Fruit fly (Drosophila melanogaster) whole organism, prepupa: ENCODE data around the gene CG31141.

Source experiments
- Blimp-1 ChIP-seq: fragments of 200-800 bp; sonication (Bioruptor generic); optimal IDR thresholded peaks from 3 replicates; lab custom pipeline; 2017; ENCODE audit warnings: missing biosample characterization, missing genetic modification characterization, mild to moderate bottlenecking, moderate library complexity, missing genetic modification reagents
- CG10631 ChIP-seq: fragments of 200-800 bp; sonication (Bioruptor generic); optimal IDR thresholded peaks from 2 replicates; lab custom pipeline; 2016; ENCODE audit warnings: missing biosample characterization, missing genetic modification characterization
- CG10669 ChIP-seq: fragments of 200-800 bp; sonication (Bioruptor generic); optimal IDR thresholded peaks from 3 replicates; lab custom pipeline; 2018; ENCODE audit warnings: missing biosample characterization, mild to moderate bottlenecking, missing genetic modification characterization, moderate library complexity
- CG11294 ChIP-seq: fragments of 200-800 bp; sonication (Bioruptor generic); IDR thresholded peaks from 2 replicates; pipeline ENCODE4 v1.3.6; 2022; ENCODE audit warnings: missing biosample characterization, missing genetic modification characterization
- CG11762 ChIP-seq: fragments of 200-800 bp; sonication (Bioruptor generic); optimal IDR thresholded peaks from 3 replicates; lab custom pipeline; 2016; ENCODE audit warnings: missing biosample characterization, missing genetic modification characterization; ENCODE audit not compliant: insufficient read depth
- CG11902 ChIP-seq: fragments of 200-800 bp; sonication (Bioruptor generic); optimal IDR thresholded peaks from 3 replicates; lab custom pipeline; 2016; ENCODE audit warnings: missing biosample characterization, missing genetic modification characterization
- CG1621 ChIP-seq: fragments of 200-800 bp; sonication (Bioruptor generic); optimal IDR thresholded peaks from 3 replicates; lab custom pipeline; 2018; ENCODE audit warnings: missing biosample characterization, mild to moderate bottlenecking, missing genetic modification characterization
- CG16779 ChIP-seq: fragments of 200-800 bp; sonication (Bioruptor generic); optimal IDR thresholded peaks from 3 replicates; lab custom pipeline; 2017; ENCODE audit warnings: missing biosample characterization, mild to moderate bottlenecking, missing genetic modification characterization
- CG3032 ChIP-seq: fragments of 200-800 bp; optimal IDR thresholded peaks from 2 replicates; lab custom pipeline; 2019; ENCODE audit warnings: missing biosample characterization, mild to moderate bottlenecking, missing genetic modification characterization, moderate library complexity
- CG31627 ChIP-seq: fragments of 200-800 bp; sonication (Bioruptor generic); optimal IDR thresholded peaks from 3 replicates; lab custom pipeline; 2016; ENCODE audit warnings: missing biosample characterization, missing genetic modification characterization
- CG32006 ChIP-seq: fragments of 200-800 bp; sonication (Bioruptor generic); optimal IDR thresholded peaks from 3 replicates; lab custom pipeline; 2017; ENCODE audit warnings: missing biosample characterization, mild to moderate bottlenecking, missing genetic modification characterization
- CG34406 ChIP-seq: fragments of 200-800 bp; sonication (Bioruptor generic); optimal IDR thresholded peaks from 3 replicates; lab custom pipeline; 2016; ENCODE audit warnings: missing biosample characterization, missing genetic modification characterization
- CG3919 ChIP-seq: fragments of 200-800 bp; sonication (Bioruptor generic); optimal IDR thresholded peaks from 3 replicates; lab custom pipeline; 2016; ENCODE audit warnings: missing biosample characterization, missing genetic modification characterization
- CG6163 ChIP-seq: fragments of 200-800 bp; sonication (Bioruptor generic); IDR thresholded peaks from 3 replicates; pipeline ENCODE4 v1.3.6; 2022; ENCODE audit warnings: missing biosample characterization, missing genetic modification characterization
- CG6276 ChIP-seq: fragments of 200-800 bp; sonication (Bioruptor generic); optimal IDR thresholded peaks from 2 replicates; lab custom pipeline; 2017; ENCODE audit warnings: missing biosample characterization, mild to moderate bottlenecking, missing genetic modification characterization
- CG6792 ChIP-seq: fragments of 200-800 bp; sonication (Bioruptor generic); optimal IDR thresholded peaks from 3 replicates; lab custom pipeline; 2016; ENCODE audit warnings: missing biosample characterization, missing genetic modification characterization
- CG7368 ChIP-seq: fragments of 200-800 bp; sonication (Bioruptor generic); optimal IDR thresholded peaks from 3 replicates; lab custom pipeline; 2016; ENCODE audit warnings: missing biosample characterization, missing genetic modification characterization
- CG8119 ChIP-seq: fragments of 200-800 bp; sonication (Bioruptor generic); IDR thresholded peaks from 3 replicates; pipeline ENCODE4 v1.3.6; 2022; ENCODE audit warnings: missing biosample characterization, missing genetic modification characterization
- CG9139 ChIP-seq: fragments of 200-800 bp; sonication (Bioruptor generic); optimal IDR thresholded peaks from 3 replicates; lab custom pipeline; 2017; ENCODE audit warnings: missing biosample characterization, mild to moderate bottlenecking, missing genetic modification characterization
- Eip75B ChIP-seq: fragments of 200-800 bp; sonication (Bioruptor generic); optimal IDR thresholded peaks from 3 replicates; lab custom pipeline; 2016; ENCODE audit warnings: missing biosample characterization, missing genetic modification characterization
- Eip78C ChIP-seq: fragments of 200-800 bp; sonication (Bioruptor generic); peaks from one replicate; lab custom pipeline; 2016; ENCODE audit warnings: missing biosample characterization, missing genetic modification characterization
- Eip93F ChIP-seq: fragments of 200-800 bp; sonication (Bioruptor generic); optimal IDR thresholded peaks from 2 replicates; lab custom pipeline; 2016; ENCODE audit warnings: missing biosample characterization, mild to moderate bottlenecking, missing genetic modification characterization
- Ets96B ChIP-seq: fragments of 200-800 bp; optimal IDR thresholded peaks from 2 replicates; lab custom pipeline; 2019; ENCODE audit warnings: missing biosample characterization, mild to moderate bottlenecking, missing genetic modification characterization, moderate library complexity
- Gug ChIP-seq: fragments of 200-800 bp; sonication (Bioruptor generic); IDR thresholded peaks from 2 replicates; pipeline ENCODE4 v1.3.6; 2022; ENCODE audit warnings: missing biosample characterization, missing genetic modification characterization
- Hr38 ChIP-seq: sonication (Bioruptor generic); optimal IDR thresholded peaks from 2 replicates; lab custom pipeline; 2016; ENCODE audit warnings: missing biosample characterization, missing genetic modification characterization
- Hr39 ChIP-seq: fragments of 200-800 bp; sonication (Bioruptor generic); optimal IDR thresholded peaks from 2 replicates; lab custom pipeline; 2016; ENCODE audit warnings: missing biosample characterization, missing genetic modification characterization
- Lpt ChIP-seq: fragments of 200-800 bp; sonication (Bioruptor generic); optimal IDR thresholded peaks from 3 replicates; lab custom pipeline; 2016; ENCODE audit warnings: missing biosample characterization, missing genetic modification characterization
- Met ChIP-seq: fragments of 200-800 bp; sonication (Bioruptor generic); optimal IDR thresholded peaks from 3 replicates; lab custom pipeline; 2016; ENCODE audit warnings: missing biosample characterization, missing genetic modification characterization
- OdsH ChIP-seq: fragments of 200-800 bp; sonication (Bioruptor generic); optimal IDR thresholded peaks from 3 replicates; lab custom pipeline; 2016; ENCODE audit warnings: missing biosample characterization, missing genetic modification characterization
- Smox ChIP-seq: fragments of 200-800 bp; sonication (Bioruptor generic); optimal IDR thresholded peaks from 3 replicates; lab custom pipeline; 2016; ENCODE audit warnings: missing biosample characterization, missing genetic modification characterization
- Sox102F ChIP-seq: fragments of 200-800 bp; sonication (Bioruptor generic); optimal IDR thresholded peaks from 2 replicates; lab custom pipeline; 2016; ENCODE audit warnings: missing biosample characterization, mild to moderate bottlenecking, missing genetic modification characterization
- Sox14 ChIP-seq: fragments of 200-800 bp; sonication (Bioruptor generic); optimal IDR thresholded peaks from 3 replicates; lab custom pipeline; 2016; ENCODE audit warnings: missing biosample characterization, missing genetic modification characterization
- Sox15 ChIP-seq: fragments of 200-800 bp; sonication (Bioruptor generic); optimal IDR thresholded peaks from 3 replicates; lab custom pipeline; 2016; ENCODE audit warnings: missing biosample characterization, missing genetic modification characterization
- achi ChIP-seq: fragments of 200-800 bp; sonication (Bioruptor generic); optimal IDR thresholded peaks from 3 replicates; lab custom pipeline; 2016; ENCODE audit warnings: missing biosample characterization, missing genetic modification characterization
- acj6 ChIP-seq: fragments of 200-800 bp; sonication (Bioruptor generic); optimal IDR thresholded peaks from 3 replicates; lab custom pipeline; 2016; ENCODE audit warnings: missing biosample characterization, missing genetic modification characterization
- cyc ChIP-seq: fragments of 200-800 bp; sonication (Bioruptor generic); optimal IDR thresholded peaks from 3 replicates; lab custom pipeline; 2016; ENCODE audit warnings: missing biosample characterization, missing genetic modification characterization
- dac ChIP-seq: fragments of 200-800 bp; sonication (Bioruptor generic); optimal IDR thresholded peaks from 2 replicates; lab custom pipeline; 2017; ENCODE audit warnings: missing biosample characterization, mild to moderate bottlenecking, missing genetic modification characterization
- dsx ChIP-seq: fragments of 200-800 bp; optimal IDR thresholded peaks from 3 replicates; lab custom pipeline; 2019; ENCODE audit warnings: missing biosample characterization, mild to moderate bottlenecking, missing genetic modification characterization, moderate library complexity; ENCODE audit not compliant: poor library complexity, severe bottlenecking
- eg ChIP-seq: fragments of 200-800 bp; sonication (Bioruptor generic); IDR thresholded peaks from 3 replicates; pipeline ENCODE4 v1.3.6; 2022; ENCODE audit warnings: missing biosample characterization, missing genetic modification characterization
- esn ChIP-seq: fragments of 200-800 bp; sonication (Bioruptor generic); optimal IDR thresholded peaks from 2 replicates; lab custom pipeline; 2016; ENCODE audit warnings: missing biosample characterization, mild to moderate bottlenecking, missing genetic modification characterization, moderate library complexity
- fd59A ChIP-seq: fragments of 200-800 bp; sonication (Bioruptor generic); optimal IDR thresholded peaks from 2 replicates; lab custom pipeline; 2017; ENCODE audit warnings: missing biosample characterization, mild to moderate bottlenecking, missing genetic modification characterization, missing genetic modification reagents
- fd85E ChIP-seq: fragments of 200-800 bp; sonication (Bioruptor generic); optimal IDR thresholded peaks from 3 replicates; lab custom pipeline; 2016; ENCODE audit warnings: missing biosample characterization, missing genetic modification characterization
- fkh ChIP-seq: fragments of 200-800 bp; sonication (Bioruptor generic); optimal IDR thresholded peaks from 3 replicates; lab custom pipeline; 2017; ENCODE audit warnings: missing biosample characterization, mild to moderate bottlenecking, missing genetic modification characterization, moderate library complexity
- net ChIP-seq: fragments of 200-800 bp; sonication (Bioruptor generic); optimal IDR thresholded peaks from 3 replicates; lab custom pipeline; 2016; ENCODE audit warnings: missing biosample characterization, missing genetic modification characterization
- pdm3 ChIP-seq: fragments of 200-800 bp; sonication (Bioruptor generic); optimal IDR thresholded peaks from 3 replicates; lab custom pipeline; 2016; ENCODE audit warnings: missing biosample characterization, missing genetic modification characterization
- spab ChIP-seq: fragments of 200-800 bp; sonication (Bioruptor generic); optimal IDR thresholded peaks from 2 replicates; lab custom pipeline; 2017; ENCODE audit warnings: missing biosample characterization, mild to moderate bottlenecking, missing genetic modification characterization, missing genetic modification reagents
- ss ChIP-seq, 2 experiments: fragments of 200-800 bp; sonication (Bioruptor generic); optimal IDR thresholded peaks; 2 replicates in 1 of 2; 3 replicates in 1 of 2; lab custom pipeline; 2017 to 2018; ENCODE audit warnings: mild to moderate bottlenecking in 2 of 2, missing biosample characterization in 2 of 2, missing genetic modification characterization in 2 of 2, moderate library complexity in 1 of 2
- svp ChIP-seq: fragments of 200-800 bp; sonication (Bioruptor generic); peaks from one replicate; lab custom pipeline; 2016; ENCODE audit warnings: missing biosample characterization, missing genetic modification characterization
- topi ChIP-seq: fragments of 200-800 bp; sonication (Bioruptor generic); optimal IDR thresholded peaks from 3 replicates; lab custom pipeline; 2016; ENCODE audit warnings: missing biosample characterization, missing genetic modification characterization
- vri ChIP-seq: fragments of 200-800 bp; sonication (Bioruptor generic); optimal IDR thresholded peaks from 3 replicates; lab custom pipeline; 2016; ENCODE audit warnings: missing biosample characterization, mild to moderate bottlenecking, missing genetic modification characterization

The CG31141 gene

DNA sequence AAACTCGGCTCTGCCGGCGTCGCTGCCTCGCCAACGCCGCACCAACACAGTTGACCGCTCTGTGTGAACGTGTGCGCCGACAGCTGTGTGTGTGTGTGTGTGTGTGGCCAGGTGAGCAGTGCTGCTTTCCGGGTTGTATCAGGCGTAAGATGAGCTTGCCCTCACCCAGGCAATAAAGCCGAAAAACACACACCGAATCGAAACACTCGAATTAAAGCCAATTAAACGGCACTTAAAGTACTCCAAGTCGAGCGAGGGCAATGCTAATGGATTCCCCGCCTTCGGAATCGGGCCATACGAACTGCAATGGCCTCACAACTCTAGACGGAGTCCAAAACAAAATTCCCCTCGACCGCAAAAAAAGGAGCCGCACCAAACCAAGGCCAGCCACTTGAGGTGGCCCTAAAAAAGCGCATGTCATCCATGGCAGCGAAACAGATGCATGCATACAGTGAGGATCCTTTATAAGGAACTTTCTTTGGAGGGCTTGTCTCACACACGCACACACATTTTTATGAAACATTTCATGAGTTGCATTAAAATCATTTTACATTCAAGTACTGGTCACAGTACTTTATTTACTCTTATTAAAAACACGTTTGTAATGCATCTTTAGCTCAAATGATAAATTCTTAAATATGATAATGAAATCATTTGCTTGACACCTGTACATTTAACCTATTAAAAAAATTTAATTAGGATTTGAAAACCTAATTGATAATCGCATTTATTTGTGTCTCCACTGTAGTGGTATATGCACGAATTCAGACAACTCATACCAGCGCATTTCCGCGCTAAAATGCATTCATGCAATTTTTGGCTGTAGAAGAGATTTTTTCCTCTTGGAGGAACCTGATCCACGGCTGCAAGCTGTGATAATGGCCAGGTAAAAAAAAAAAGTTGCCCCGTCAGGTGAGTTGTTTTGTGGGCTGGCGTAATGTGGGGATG, 25.6 kb downstream of the CG31141 start:
- TF ChIP-seq dac (GFP tag; lab: Kevin White, UChicago) = peak; percentile 73
- peak; percentile 98 for TF ChIP-seq Ets96B
- TF ChIP-seq achi (GFP tag; lab: Kevin White, UChicago) = peak; percentile 94
- TF ChIP-seq acj6 = peak; percentile 95
- TF ChIP-seq CG8119 (GFP tag; lab: Robert Waterston, UW) = peak; percentile 93
- peak; percentile 87 for TF ChIP-seq CG6163
- TF ChIP-seq CG11762 (GFP tag; lab: Kevin White, UChicago) = peak; percentile 93
- peak; percentile 92 for TF ChIP-seq net (GFP tag; lab: Kevin White, UChicago)
- TF ChIP-seq CG11902 = peak; percentile 94
- peak; percentile 88 for TF ChIP-seq vri (GFP tag; lab: Kevin White, UChicago)
- peak; percentile 94 for TF ChIP-seq CG6792
- peak; percentile 96 for TF ChIP-seq pdm3
- TF ChIP-seq CG31627 (GFP tag; lab: Kevin White, UChicago) = peak; percentile 94
- TF ChIP-seq CG1621 (tag; lab: Kevin White, UChicago) = peak; percentile 73
- no peak for TF ChIP-seq fkh (GFP tag; lab: Kevin White, UChicago)
- peak; percentile 96 for TF ChIP-seq Eip75B
- TF ChIP-seq Lpt (GFP tag; lab: Kevin White, UChicago) = peak; percentile 83
- peak; percentile 91 for TF ChIP-seq CG16779 (tag; lab: Kevin White, UChicago)
- peak; percentile 68 for TF ChIP-seq Gug
- peak; percentile 97 for TF ChIP-seq esn (GFP tag; lab: Kevin White, UChicago)
- TF ChIP-seq Eip78C (GFP tag; lab: Kevin White, UChicago) = peak; percentile 99
- TF ChIP-seq topi (GFP tag; lab: Kevin White, UChicago) = peak; percentile 96
- TF ChIP-seq CG10631 (GFP tag; lab: Kevin White, UChicago) = peak; percentile 94
- TF ChIP-seq Sox14 = peak; percentile 96
- TF ChIP-seq CG11294 (GFP tag; lab: Robert Waterston, UW) = peak; percentile 48
- peak; percentile 99 for TF ChIP-seq svp
- peak; percentile 97 for TF ChIP-seq fd59A (GFP tag; lab: Kevin White, UChicago)
- TF ChIP-seq Blimp-1 (GFP tag; lab: Kevin White, UChicago) = peak; percentile 67
- TF ChIP-seq Met (GFP tag; lab: Kevin White, UChicago) = peak; percentile 96
- peak; percentile 81 for TF ChIP-seq fd85E (GFP tag; lab: Kevin White, UChicago)
- peak; percentile 95 for TF ChIP-seq CG34406 (GFP tag; lab: Kevin White, UChicago)
- peak; percentile 94 for TF ChIP-seq Sox15
- TF ChIP-seq ss (GFP tag; optimal IDR thresholded peaks at IDR 0.05; lab: Kevin White, UChicago) = peak; percentile 93 to 98
- TF ChIP-seq CG6276 (GFP tag; lab: Kevin White, UChicago) = peak; percentile 89
- TF ChIP-seq CG3919 = peak; percentile 96
- TF ChIP-seq Smox (GFP tag; lab: Kevin White, UChicago) = peak; percentile 95
- TF ChIP-seq CG32006 (GFP tag; lab: Kevin White, UChicago) = peak; percentile 89
- peak; percentile 92 for TF ChIP-seq cyc (GFP tag; lab: Kevin White, UChicago)
- TF ChIP-seq Sox102F (GFP tag; lab: Kevin White, UChicago) = peak; percentile 93
- peak; percentile 94 for TF ChIP-seq Hr39 (GFP tag; lab: Kevin White, UChicago)
- TF ChIP-seq CG9139 (GFP tag; lab: Kevin White, UChicago) = peak; percentile 91
- peak; percentile 97 for TF ChIP-seq spab (GFP tag; lab: Kevin White, UChicago)
- TF ChIP-seq dsx (GFP tag; lab: Kevin White, UChicago) = peak; percentile 96
- peak; percentile 94 for TF ChIP-seq OdsH (GFP tag; lab: Kevin White, UChicago)
- TF ChIP-seq Eip93F = peak; percentile 73
- peak; percentile 98 for TF ChIP-seq CG3032 (tag; lab: Kevin White, UChicago)
- TF ChIP-seq CG10669 = peak; percentile 96
- TF ChIP-seq CG7368 (GFP tag; lab: Kevin White, UChicago) = peak; percentile 89
- TF ChIP-seq Hr38 (GFP tag; lab: Kevin White, UChicago) = no peak
- TF ChIP-seq eg (GFP tag; lab: Robert Waterston, UW) = peak; percentile 78
